Worm (Caenorhabditis elegans): ENCODE data around the gene F13H8.1.

Gene F13H8.1

ce11 chrII:6327317-6327716, 44.1 kb downstream of the F13H8.1 start:
- no peak for TF ChIP-seq ceh-63 (GFP tag; optimal IDR thresholded peaks at IDR 0.05)
- no peak for TF ChIP-seq efl-1 (optimal IDR thresholded peaks at IDR 0.05)
- peak in 1 of 2 experiments; percentile 60 for TF ChIP-seq efl-1 (GFP tag; optimal IDR thresholded peaks at IDR 0.05 in 1 of 2)
- peak; percentile 4 for TF ChIP-seq nhr-90 (tag; optimal IDR thresholded peaks at IDR 0.05; ENCODE audit: poor library complexity)
- peak in 1 of 2 experiments; percentile 21 for TF ChIP-seq lin-35 (GFP tag; optimal IDR thresholded peaks at IDR 0.05)
- peak; percentile 19 for TF ChIP-seq nhr-71 (tag; optimal IDR thresholded peaks at IDR 0.05)
- no peak for TF ChIP-seq tbx-2 (tag; optimal IDR thresholded peaks at IDR 0.05)
- peak; percentile 6 for TF ChIP-seq pax-3 (tag; optimal IDR thresholded peaks at IDR 0.05)
- TF ChIP-seq jun-1 (tag; optimal IDR thresholded peaks at IDR 0.05), result peak; percentile 34
- TF ChIP-seq nhr-20 (tag; optimal IDR thresholded peaks at IDR 0.05), result peak; percentile 16
- TF ChIP-seq lin-14 (GFP tag; optimal IDR thresholded peaks at IDR 0.05), result peak; percentile 22
- peak; percentile 39 for TF ChIP-seq pqm-1 (tag; optimal IDR thresholded peaks at IDR 0.05)
- TF ChIP-seq F16B12.6 (tag; optimal IDR thresholded peaks at IDR 0.05), result no peak
- TF ChIP-seq elt-2 (tag; optimal IDR thresholded peaks at IDR 0.05), result peak; percentile 97

ce11 chrII:6328672-6329071, 45.5 kb downstream of the F13H8.1 start:
- TF ChIP-seq sptf-1 (tag; optimal IDR thresholded peaks at IDR 0.05), result no peak
- peak in 1 of 2 experiments; percentile 65 for TF ChIP-seq lin-35 (GFP tag; optimal IDR thresholded peaks at IDR 0.05)
- TF ChIP-seq swsn-7 (tag; optimal IDR thresholded peaks at IDR 0.05), result no peak
- TF ChIP-seq alr-1 (tag; optimal IDR thresholded peaks at IDR 0.05; ENCODE audit: borderline replicate concordance), result no peak
- no peak for TF ChIP-seq efl-1 (optimal IDR thresholded peaks at IDR 0.05)
- TF ChIP-seq efl-1 (GFP tag; optimal IDR thresholded peaks at IDR 0.05 in 1 of 2), result peak in 1 of 2 experiments; percentile 43
- no peak for TF ChIP-seq isw-1 (GFP tag; IDR thresholded peaks at IDR 0.05)
- TF ChIP-seq nhr-77 (tag; optimal IDR thresholded peaks at IDR 0.05), result no peak
- no peak for TF ChIP-seq pag-3 (tag; optimal IDR thresholded peaks at IDR 0.05; ENCODE audit: borderline replicate concordance, insufficient read depth)
- TF ChIP-seq hlh-4 (tag; optimal IDR thresholded peaks at IDR 0.05), result no peak
- TF ChIP-seq Y116A8C.19 (tag; optimal IDR thresholded peaks at IDR 0.05; ENCODE audit: borderline replicate concordance), result no peak
- no peak for TF ChIP-seq hlh-17 (GFP tag; optimal IDR thresholded peaks at IDR 0.05; ENCODE audit: borderline replicate concordance)
- peak; percentile 38 for TF ChIP-seq nhr-90 (tag; optimal IDR thresholded peaks at IDR 0.05; ENCODE audit: poor library complexity)
- peak; percentile 33 for TF ChIP-seq lin-14 (GFP tag; optimal IDR thresholded peaks at IDR 0.05)
- peak; percentile 4 for TF ChIP-seq nhr-20 (tag; optimal IDR thresholded peaks at IDR 0.05)
- peak; percentile 37 for TF ChIP-seq ama-1 (optimal IDR thresholded peaks at IDR 0.05)
- no peak for TF ChIP-seq ztf-11 (tag; optimal IDR thresholded peaks at IDR 0.05)
- TF ChIP-seq lsy-2 (tag; optimal IDR thresholded peaks at IDR 0.05), result peak in 1 of 2 experiments; percentile 13
- TF ChIP-seq lin-39 (tag; optimal IDR thresholded peaks at IDR 0.05), result no peak
- TF ChIP-seq elt-2 (tag; optimal IDR thresholded peaks at IDR 0.05), result peak; percentile 95
- no peak for TF ChIP-seq nhr-11 (tag; optimal IDR thresholded peaks at IDR 0.05)
- peak; percentile 37 for TF ChIP-seq pqm-1 (tag; optimal IDR thresholded peaks at IDR 0.05)
- TF ChIP-seq nhr-85 (tag), result no peak
- TF ChIP-seq nhr-71 (tag; optimal IDR thresholded peaks at IDR 0.05), result peak; percentile 14
- no peak for TF ChIP-seq unc-86 (tag; optimal IDR thresholded peaks at IDR 0.05)
- TF ChIP-seq unc-98 (GFP tag; IDR thresholded peaks at IDR 0.05), result no peak
- no peak for TF ChIP-seq ets-5 (GFP tag; IDR thresholded peaks at IDR 0.05)
- peak; percentile 30 for TF ChIP-seq tlp-1 (tag; optimal IDR thresholded peaks at IDR 0.05)

- peak in 1 of 2 experiments; percentile 84 for TF ChIP-seq ztf-11 (tag; optimal IDR thresholded peaks at IDR 0.05)
- TF ChIP-seq sup-37 (GFP tag; optimal IDR thresholded peaks at IDR 0.05), result peak; percentile 71
- TF ChIP-seq lin-15B (tag; optimal IDR thresholded peaks at IDR 0.05), result peak; percentile 76
- TF ChIP-seq Y116A8C.19 (tag; optimal IDR thresholded peaks at IDR 0.05; ENCODE audit: borderline replicate concordance), result no peak
- TF ChIP-seq ets-5 (GFP tag; IDR thresholded peaks at IDR 0.05), result no peak
- TF ChIP-seq nhr-28 (tag; optimal IDR thresholded peaks at IDR 0.05), result no peak
- no peak for TF ChIP-seq nhr-84 (tag; optimal IDR thresholded peaks at IDR 0.05)
- TF ChIP-seq mab-9 (GFP tag; IDR thresholded peaks at IDR 0.05), result peak; percentile 71
- TF ChIP-seq pax-3 (tag; optimal IDR thresholded peaks at IDR 0.05), result peak; percentile 80
- TF ChIP-seq C34B4.2 (tag; optimal IDR thresholded peaks at IDR 0.05), result peak; percentile 23
- TF ChIP-seq unc-62 (GFP tag; optimal IDR thresholded peaks at IDR 0.05), result peak; percentile 25
- no peak for TF ChIP-seq ceh-63 (GFP tag; optimal IDR thresholded peaks at IDR 0.05)
- peak; percentile 91 for TF ChIP-seq fkh-10 (GFP tag; optimal IDR thresholded peaks at IDR 0.05)
- TF ChIP-seq irx-1 (tag; optimal IDR thresholded peaks at IDR 0.05), result peak; percentile 92
- TF ChIP-seq nhr-90 (tag; optimal IDR thresholded peaks at IDR 0.05; ENCODE audit: poor library complexity), result peak; percentile 93
- peak; percentile 94 to 95 for TF ChIP-seq lsy-2 (tag; optimal IDR thresholded peaks at IDR 0.05)
- no peak for TF ChIP-seq sptf-1 (tag; optimal IDR thresholded peaks at IDR 0.05)
- TF ChIP-seq snu-23 (GFP tag; optimal IDR thresholded peaks at IDR 0.05), result peak; percentile 97
- TF ChIP-seq egl-13 (tag; optimal IDR thresholded peaks at IDR 0.05), result peak; percentile 92
- TF ChIP-seq egl-27 (tag; optimal IDR thresholded peaks at IDR 0.05), result peak; percentile 46 to 64
- TF ChIP-seq nhr-12 (tag; optimal IDR thresholded peaks at IDR 0.05), result no peak
- TF ChIP-seq ceh-8 (GFP tag; optimal IDR thresholded peaks at IDR 0.05), result peak; percentile 86
Observed at ce11 chrII:6331222-6331830, 48.1 kb downstream of the F13H8.1 start, which contains the start of gene set-4. TSS of gene set-4 (minus strand) at chrII:6331341.

Data from whole organism, L1 larva.